Fruit fly (Drosophila melanogaster): ENCODE results near the gene mRpL11.

mRpL11 gene

dm6 chr3R:14557480-14558354 is 46.1 kb downstream of the mRpL11 start, which contains the start of gene Pde6 (continued):
- TF ChIP-seq dati (GFP tag; IDR thresholded peaks at IDR 0.05), result no peak
- TF ChIP-seq CG43689 (GFP tag; IDR thresholded peaks at IDR 0.05), result no peak
- TF ChIP-seq CG3726 (GFP tag; IDR thresholded peaks at IDR 0.05), result no peak
- TF ChIP-seq ssp (GFP tag; IDR thresholded peaks at IDR 0.05), result no peak
- no peak for TF ChIP-seq otp (GFP tag; IDR thresholded peaks at IDR 0.05)
- no peak for TF ChIP-seq PHDP (tag; optimal IDR thresholded peaks at IDR 0.05)
- no peak for TF ChIP-seq Max (GFP tag; optimal IDR thresholded peaks at IDR 0.05)
- 0 out of 2 replicates have a peak, but pooled peaks have one; percentile 30 for TF ChIP-seq tna (GFP tag; IDR thresholded peaks at IDR 0.05; ENCODE audit: partially characterized antibody)
- TF ChIP-seq gcm (GFP tag; optimal IDR thresholded peaks at IDR 0.05), result no peak
- TF ChIP-seq Hr51 (GFP tag; optimal IDR thresholded peaks at IDR 0.05), result no peak
- TF ChIP-seq crp (GFP tag; optimal IDR thresholded peaks at IDR 0.05), result peak in 1 of 2 experiments; percentile 26
- TF ChIP-seq dmrt99B (tag; optimal IDR thresholded peaks at IDR 0.05), result no peak
- no peak for TF ChIP-seq bcd (GFP tag; optimal IDR thresholded peaks at IDR 0.05)
- TF ChIP-seq C15 (GFP tag; IDR thresholded peaks at IDR 0.05), result no peak
- TF ChIP-seq peb (GFP tag; IDR thresholded peaks at IDR 0.05), result no peak
- TF ChIP-seq Dip3 (GFP tag; optimal IDR thresholded peaks at IDR 0.05), result no peak
- no peak for TF ChIP-seq CG13894 (tag; optimal IDR thresholded peaks at IDR 0.05)
- no peak for TF ChIP-seq CG1529 (GFP tag; optimal IDR thresholded peaks at IDR 0.05)
- no peak for TF ChIP-seq Hsf (GFP tag; optimal IDR thresholded peaks at IDR 0.05)
- 0 out of 2 replicates have a peak, but pooled peaks have one; percentile 30 for TF ChIP-seq wdn (GFP tag; IDR thresholded peaks at IDR 0.05)
- TF ChIP-seq NK7.1 (GFP tag; optimal IDR thresholded peaks at IDR 0.05), result no peak
- no peak for TF ChIP-seq D (optimal IDR thresholded peaks at IDR 0.05)
- TF ChIP-seq D (GFP tag; optimal IDR thresholded peaks at IDR 0.05), result no peak
- TF ChIP-seq dpn (GFP tag; optimal IDR thresholded peaks at IDR 0.05), result no peak
- TF ChIP-seq CG12071 (GFP tag; optimal IDR thresholded peaks at IDR 0.05), result peak; percentile 3
- no peak for TF ChIP-seq CG14710 (tag; optimal IDR thresholded peaks at IDR 0.05)
- no peak for TF ChIP-seq CG4360 (GFP tag; IDR thresholded peaks at IDR 0.05)
- TF ChIP-seq Fer3 (tag; optimal IDR thresholded peaks at IDR 0.05), result no peak
- no peak for TF ChIP-seq az2 (GFP tag; optimal IDR thresholded peaks at IDR 0.05)
- no peak for TF ChIP-seq B-H2 (GFP tag; optimal IDR thresholded peaks at IDR 0.05)
- TF ChIP-seq Sox100B (GFP tag; optimal IDR thresholded peaks at IDR 0.05), result no peak
- TF ChIP-seq lmd (GFP tag; IDR thresholded peaks at IDR 0.05), result no peak
- no peak for TF ChIP-seq CG4328 (GFP tag; optimal IDR thresholded peaks at IDR 0.05)
- TF ChIP-seq CG15073 (GFP tag; optimal IDR thresholded peaks at IDR 0.05), result peak; percentile 32
- TF ChIP-seq HmgD (GFP tag; optimal IDR thresholded peaks at IDR 0.05), result no peak
- no peak for TF ChIP-seq CG2889 (GFP tag; IDR thresholded peaks at IDR 0.05)
- TF ChIP-seq nau (GFP tag; optimal IDR thresholded peaks at IDR 0.05), result no peak
- no peak for TF ChIP-seq HLH3B (GFP tag; IDR thresholded peaks at IDR 0.05)
- no peak for TF ChIP-seq pan (optimal IDR thresholded peaks at IDR 0.05)
- no peak for TF ChIP-seq pan (GFP tag; optimal IDR thresholded peaks at IDR 0.05 in 1 of 2, IDR thresholded peaks at IDR 0.05 in 1 of 2)
- no peak for TF ChIP-seq chn (GFP tag; optimal IDR thresholded peaks at IDR 0.05)
- TF ChIP-seq CG9437 (GFP tag; optimal IDR thresholded peaks at IDR 0.05), result no peak
- TF ChIP-seq CG1792 (GFP tag; optimal IDR thresholded peaks at IDR 0.05), result no peak
- 0 out of 2 replicates have a peak, but pooled peaks have one; percentile 19 for TF ChIP-seq GATAe (GFP tag; conservative IDR thresholded peaks at IDR 0.05)
- TF ChIP-seq Adf1 (GFP tag; IDR thresholded peaks at IDR 0.05), result peak; percentile 16; the same call in 1 of the 2 replicates
- TF ChIP-seq sna (GFP tag; IDR thresholded peaks at IDR 0.05; ENCODE audit: partially characterized antibody), result no peak
- TF ChIP-seq CG12104 (GFP tag; optimal IDR thresholded peaks at IDR 0.05), result no peak
- no peak for TF ChIP-seq CG10543 (GFP tag; optimal IDR thresholded peaks at IDR 0.05)
- no peak for TF ChIP-seq CG2129 (GFP tag; IDR thresholded peaks at IDR 0.05; ENCODE audit: partially characterized antibody)

Measured in whole organism, embryonic.